Worm (Caenorhabditis elegans): ENCODE data around the gene Y59H11AR.3.
A peak's percentile ranks its signal among the peaks of the same experiment; 100 is the strongest.

Y59H11AR.3 gene

DNA sequence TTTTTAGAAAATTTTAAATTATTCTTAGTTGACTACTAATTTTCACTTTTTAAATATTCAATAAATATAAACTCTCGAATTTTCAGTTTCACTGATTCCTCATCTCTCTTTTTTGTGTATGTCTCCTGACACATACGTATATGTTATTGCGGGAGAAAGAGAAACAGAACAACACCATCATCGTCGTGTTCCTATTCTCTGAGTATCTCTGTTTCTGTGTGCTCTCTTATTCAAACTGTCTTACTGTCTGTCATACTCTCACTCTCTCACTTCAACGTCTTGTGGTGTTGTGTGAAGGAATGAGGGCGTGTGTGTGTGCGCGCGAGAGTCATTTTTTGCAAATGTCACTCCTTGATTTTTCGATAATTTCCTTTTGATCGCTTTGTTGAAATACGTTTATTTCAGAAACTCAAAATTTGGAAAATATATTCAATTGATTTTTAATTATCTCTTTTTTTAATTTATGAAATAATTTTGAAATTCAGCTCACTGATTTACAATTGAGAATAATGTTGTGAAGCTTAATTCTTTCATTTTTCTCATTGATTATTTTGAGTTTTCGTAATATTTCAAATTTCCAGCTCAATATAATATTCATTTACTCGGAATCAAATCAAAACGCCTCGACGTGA, 25.0 kb upstream of the Y59H11AR.3 start, which contains the start of gene lin-49 (continued):
- TF ChIP-seq egl-27 (tag; optimal IDR thresholded peaks at IDR 0.05) (no peak), C16A3.4 (tag; optimal IDR thresholded peaks at IDR 0.05) (peak; percentile 60), ceh-8 (GFP tag; optimal IDR thresholded peaks at IDR 0.05) (no peak), mef-2 (tag; optimal IDR thresholded peaks at IDR 0.05) (no peak), nhr-47 (tag; optimal IDR thresholded peaks at IDR 0.05) (peak; percentile 64), fkh-8 (tag; optimal IDR thresholded peaks at IDR 0.05) (peak; percentile 70), ceh-90 (tag; optimal IDR thresholded peaks at IDR 0.05) (no peak), lin-15B (tag; optimal IDR thresholded peaks at IDR 0.05) (no peak), xbp-1 (tag; optimal IDR thresholded peaks at IDR 0.05) (peak; percentile 46), fos-1 (tag; optimal IDR thresholded peaks at IDR 0.05) (peak; percentile 57), nhr-20 (tag; optimal IDR thresholded peaks at IDR 0.05) (peak; percentile 61), aha-1 (tag; optimal IDR thresholded peaks at IDR 0.05) (no peak), snu-23 (GFP tag; optimal IDR thresholded peaks at IDR 0.05) (peak; percentile 80), zag-1 (tag; optimal IDR thresholded peaks at IDR 0.05) (no peak), ztf-11 (tag; optimal IDR thresholded peaks at IDR 0.05) (no peak), lsy-2 (tag; optimal IDR thresholded peaks at IDR 0.05) (peak; percentile 32 to 75), efl-3 (GFP tag; optimal IDR thresholded peaks at IDR 0.05) (no peak), fkh-10 (GFP tag; optimal IDR thresholded peaks at IDR 0.05) (no peak), hlh-17 (GFP tag; optimal IDR thresholded peaks at IDR 0.05; ENCODE audit: borderline replicate concordance) (no peak), nhr-71 (tag; optimal IDR thresholded peaks at IDR 0.05) (peak; percentile 76), aly-2 (tag; optimal IDR thresholded peaks at IDR 0.05) (peak; percentile 28), nhr-85 (tag) (peak; percentile 87), ces-1 (GFP tag; optimal IDR thresholded peaks at IDR 0.05) (no peak), nhr-77 (tag; optimal IDR thresholded peaks at IDR 0.05) (no peak), nhr-11 (tag; optimal IDR thresholded peaks at IDR 0.05) (no peak), vab-15 (tag; optimal IDR thresholded peaks at IDR 0.05) (no peak), efl-1 (optimal IDR thresholded peaks at IDR 0.05) (peak; percentile 66 to 74), efl-1 (GFP tag; optimal IDR thresholded peaks at IDR 0.05 in 1 of 2) (peak; percentile 53 to 90), grh-1 (GFP tag; IDR thresholded peaks at IDR 0.05) (no peak), C34B4.2 (tag; optimal IDR thresholded peaks at IDR 0.05) (no peak), pqm-1 (tag; optimal IDR thresholded peaks at IDR 0.05) (no peak), skn-1 (tag; optimal IDR thresholded peaks at IDR 0.05) (no peak), hpl-2 (GFP tag; optimal IDR thresholded peaks at IDR 0.05) (no peak), irx-1 (tag; optimal IDR thresholded peaks at IDR 0.05) (peak; percentile 1), tbx-2 (tag; optimal IDR thresholded peaks at IDR 0.05) (peak; percentile 42), tlp-1 (tag; optimal IDR thresholded peaks at IDR 0.05) (no peak), swsn-7 (tag; optimal IDR thresholded peaks at IDR 0.05) (peak; percentile 58), nhr-76 (tag; optimal IDR thresholded peaks at IDR 0.05) (no peak), nhr-84 (tag; optimal IDR thresholded peaks at IDR 0.05) (no peak), sptf-1 (tag; optimal IDR thresholded peaks at IDR 0.05) (no peak), lir-3 (tag; optimal IDR thresholded peaks at IDR 0.05; ENCODE audit: poor library complexity) (peak; percentile 49), ets-5 (GFP tag; IDR thresholded peaks at IDR 0.05) (no peak), elt-2 (tag; optimal IDR thresholded peaks at IDR 0.05) (no peak), ceh-63 (GFP tag; optimal IDR thresholded peaks at IDR 0.05) (no peak), unc-30 (tag; optimal IDR thresholded peaks at IDR 0.05) (no peak), elt-3 (tag; optimal IDR thresholded peaks at IDR 0.05) (peak in 2 of 6 experiments; percentile 25 to 35), lin-35 (GFP tag; optimal IDR thresholded peaks at IDR 0.05) (peak; percentile 64 to 79), unc-62 (GFP tag; optimal IDR thresholded peaks at IDR 0.05) (no peak), mdl-1 (tag; optimal IDR thresholded peaks at IDR 0.05) (peak in 1 of 2 experiments; percentile 57), ama-1 (optimal IDR thresholded peaks at IDR 0.05) (no peak), snpc-4 (tag; optimal IDR thresholded peaks at IDR 0.05) (no peak), nhr-12 (tag; optimal IDR thresholded peaks at IDR 0.05) (no peak), zip-4 (GFP tag; optimal IDR thresholded peaks at IDR 0.05) (no peak), hlh-4 (tag; optimal IDR thresholded peaks at IDR 0.05) (no peak)
